Worm (Caenorhabditis elegans): ENCODE measurements around the gene F41G3.21.

DNA sequence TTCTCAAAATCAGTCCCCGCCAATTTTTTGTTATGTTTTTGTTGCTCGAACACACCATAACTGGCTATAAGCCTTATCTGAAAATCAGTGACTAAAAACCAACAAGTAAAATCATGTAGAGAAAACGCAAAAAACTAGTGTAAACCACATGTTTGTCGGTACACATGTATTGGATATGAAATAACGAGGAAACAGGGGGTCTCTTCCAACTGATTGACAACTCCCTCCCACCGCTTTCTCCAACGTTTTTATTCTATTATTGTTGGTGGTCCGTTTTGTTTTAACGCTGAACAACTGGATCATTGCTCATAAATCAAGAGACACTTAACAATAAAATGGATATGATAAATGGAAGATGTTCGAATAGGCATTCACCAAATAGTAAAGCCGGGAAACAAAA, 25.9 kb downstream of the F41G3.21 start:
- no peak for TF ChIP-seq pes-1 (GFP tag; IDR thresholded peaks at IDR 0.05)
- no peak for TF ChIP-seq ceh-13 (GFP tag; optimal IDR thresholded peaks at IDR 0.05)
- no peak for TF ChIP-seq ama-1 (optimal IDR thresholded peaks at IDR 0.05)
- no peak for TF ChIP-seq B0310.2 (tag; optimal IDR thresholded peaks at IDR 0.05)

Measured in whole organism, early embryonic.